Worm (Caenorhabditis elegans) whole organism, L2 larva: ENCODE data around the gene C05D12.5.

ENCODE experiments used
- ZK546.5 ChIP-seq: sonication (generic microtip); optimal IDR thresholded peaks from 2 replicates; lab custom pipeline; 2017; ENCODE audit warnings: missing biosample characterization, missing genetic modification characterization
- dmd-4 ChIP-seq: sonication (generic microtip); optimal IDR thresholded peaks from 2 replicates; lab custom pipeline; 2017; ENCODE audit warnings: missing biosample characterization, missing genetic modification characterization
- mdl-1 ChIP-seq, 2 experiments: fragments of 150-350 bp in 1 of 2; sonication (generic microtip) in 1 of 2; optimal IDR thresholded peaks; 2 replicates each; lab custom pipeline; 2017; ENCODE audit warnings: missing biosample characterization in 2 of 2, missing genetic modification characterization in 2 of 2
- skn-1 ChIP-seq: sonication (generic microtip); optimal IDR thresholded peaks from 2 replicates; lab custom pipeline; 2017; ENCODE audit warnings: missing biosample characterization, missing genetic modification characterization
- ztf-11 ChIP-seq: sonication (generic microtip); optimal IDR thresholded peaks from 2 replicates; lab custom pipeline; 2017; ENCODE audit warnings: missing biosample characterization, missing genetic modification characterization

DNA sequence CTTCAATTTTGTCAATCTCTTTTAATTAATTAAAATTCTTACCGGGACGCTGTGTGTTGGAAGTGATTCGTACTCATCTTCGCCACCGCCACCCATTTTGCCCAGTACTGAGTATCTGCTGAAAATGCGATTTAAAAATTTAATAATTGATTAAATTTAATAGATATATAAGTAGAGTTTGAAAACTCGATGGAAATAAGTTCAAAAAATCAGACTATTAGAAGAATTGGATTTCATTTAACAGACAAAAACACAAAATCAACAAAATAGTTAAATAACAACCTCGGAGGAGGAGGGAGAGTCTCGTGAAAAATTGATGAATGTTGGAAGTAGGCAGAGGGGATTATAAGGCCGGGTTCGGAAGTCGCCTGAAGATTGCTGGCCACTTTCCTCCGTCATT lies 37.9 kb downstream of the C05D12.5 start, which contains the start of gene mfn-1:
- TF ChIP-seq mdl-1 (tag; optimal IDR thresholded peaks at IDR 0.05; lab: Kevin White, UChicago) (no peak), dmd-4 (tag; lab: Kevin White, UChicago) (no peak), ZK546.5 (no peak), ztf-11 (tag; lab: Kevin White, UChicago) (no peak), skn-1 (tag; lab: Kevin White, UChicago) (no peak)
